Fruit fly (Drosophila melanogaster): ENCODE measurements around the gene sov.

dm6 chrX:6723622-6724021 is 32.5 kb upstream of the sov start:
- TF ChIP-seq psq (optimal IDR thresholded peaks at IDR 0.05) (no peak), h (optimal IDR thresholded peaks at IDR 0.05) (no peak), Sin3A (optimal IDR thresholded peaks at IDR 0.05) (no peak)

All from Kc167 (cell line).